Fruit fly (Drosophila melanogaster) whole organism, pupa: ENCODE data around the gene Kaz-m1.

ENCODE experiments used
- CG10348 ChIP-seq: fragments of 200-800 bp; sonication (Bioruptor generic); IDR thresholded peaks from 2 replicates; pipeline ENCODE4 v1.3.6; 2022; ENCODE audit warnings: missing biosample characterization, missing genetic modification characterization
- CG12605 ChIP-seq: fragments of 200-800 bp; sonication (Bioruptor generic); IDR thresholded peaks from 2 replicates; pipeline ENCODE4 v1.3.6; 2022; ENCODE audit warnings: missing biosample characterization, missing genetic modification characterization
- CG13204 ChIP-seq: fragments of 200-800 bp; sonication (Bioruptor generic); optimal IDR thresholded peaks from 2 replicates; lab custom pipeline; 2018; ENCODE audit warnings: missing biosample characterization, mild to moderate bottlenecking, missing genetic modification characterization, moderate library complexity
- CG14655 ChIP-seq: fragments of 200-800 bp; sonication (Bioruptor generic); optimal IDR thresholded peaks from 3 replicates; lab custom pipeline; 2017; ENCODE audit warnings: mild to moderate bottlenecking, missing biosample characterization, missing genetic modification reagents, missing genetic modification characterization
- CG15710 ChIP-seq: fragments of 200-800 bp; sonication (Bioruptor generic); optimal IDR thresholded peaks from 2 replicates; lab custom pipeline; 2018; ENCODE audit warnings: missing biosample characterization, mild to moderate bottlenecking, missing genetic modification characterization, moderate library complexity
- CG17806 ChIP-seq: fragments of 200-800 bp; sonication (Bioruptor generic); optimal IDR thresholded peaks from 2 replicates; lab custom pipeline; 2018; ENCODE audit warnings: missing biosample characterization, mild to moderate bottlenecking, missing genetic modification characterization, moderate library complexity
- CG32121 ChIP-seq: fragments of 200-800 bp; sonication (Bioruptor generic); IDR thresholded peaks from 2 replicates; pipeline ENCODE4 v1.3.6; 2022; ENCODE audit warnings: missing biosample characterization, missing genetic modification characterization
- CG34367 ChIP-seq: fragments of 200-800 bp; sonication (Bioruptor generic); optimal IDR thresholded peaks from 2 replicates; lab custom pipeline; 2018; ENCODE audit warnings: missing biosample characterization, mild to moderate bottlenecking, missing genetic modification characterization
- CG4496 ChIP-seq: fragments of 200-800 bp; sonication (Bioruptor generic); IDR thresholded peaks from 3 replicates; pipeline ENCODE4 v1.3.6; 2022; ENCODE audit warnings: missing biosample characterization, missing genetic modification characterization
- CG8159 ChIP-seq: fragments of 200-800 bp; sonication (Bioruptor generic); optimal IDR thresholded peaks from 3 replicates; lab custom pipeline; 2018; ENCODE audit warnings: missing biosample characterization, mild to moderate bottlenecking, missing genetic modification characterization, moderate library complexity
- CG8301 ChIP-seq: fragments of 200-800 bp; sonication (Bioruptor generic); optimal IDR thresholded peaks from 2 replicates; lab custom pipeline; 2018; ENCODE audit warnings: missing biosample characterization, mild to moderate bottlenecking, missing genetic modification characterization
- CG9948 ChIP-seq: fragments of 200-800 bp; sonication (Bioruptor generic); optimal IDR thresholded peaks from 2 replicates; lab custom pipeline; 2018; ENCODE audit warnings: missing biosample characterization, mild to moderate bottlenecking, missing genetic modification characterization, moderate library complexity
- D1 ChIP-seq: fragments of 200-800 bp; sonication (Bioruptor generic); optimal IDR thresholded peaks from 2 replicates; lab custom pipeline; 2018; ENCODE audit warnings: missing biosample characterization, mild to moderate bottlenecking, missing genetic modification characterization, moderate library complexity
- EcR ChIP-seq: fragments of 200-800 bp; sonication (Bioruptor generic); optimal IDR thresholded peaks from 3 replicates; lab custom pipeline; 2019; ENCODE audit warnings: missing biosample characterization, missing genetic modification characterization, mild to moderate bottlenecking, moderate library complexity, missing genetic modification reagents
- Ets98B ChIP-seq: fragments of 200-800 bp; sonication (Bioruptor generic); IDR thresholded peaks from 2 replicates; pipeline ENCODE4 v1.3.6; 2022; ENCODE audit warnings: missing biosample characterization, missing genetic modification characterization
- Pif1A ChIP-seq: fragments of 200-800 bp; sonication (Bioruptor generic); optimal IDR thresholded peaks from 3 replicates; lab custom pipeline; 2016; ENCODE audit warnings: missing biosample characterization, missing genetic modification characterization
- Pif1B ChIP-seq: fragments of 200-800 bp; sonication (Bioruptor generic); optimal IDR thresholded peaks from 3 replicates; lab custom pipeline; 2016; ENCODE audit warnings: missing biosample characterization, missing genetic modification characterization
- Snoo ChIP-seq: fragments of 200-800 bp; sonication (Bioruptor generic); optimal IDR thresholded peaks from 3 replicates; lab custom pipeline; 2017; ENCODE audit warnings: missing biosample characterization, mild to moderate bottlenecking, missing genetic modification characterization, inconsistent platforms
- fd96Ca ChIP-seq: fragments of 200-800 bp; sonication (Bioruptor generic); IDR thresholded peaks from 3 replicates; pipeline ENCODE4 v1.3.6; 2022; ENCODE audit warnings: missing biosample characterization, missing genetic modification characterization
- gl ChIP-seq: fragments of 200-800 bp; sonication (Bioruptor generic); optimal IDR thresholded peaks from 2 replicates; lab custom pipeline; 2018; ENCODE audit warnings: missing biosample characterization, mild to moderate bottlenecking, missing genetic modification characterization
- rn ChIP-seq: fragments of 200-800 bp; sonication (Bioruptor generic); IDR thresholded peaks from 2 replicates; pipeline ENCODE4 v1.3.6; 2022; ENCODE audit warnings: missing biosample characterization, missing genetic modification characterization

The Kaz-m1 gene

DNA sequence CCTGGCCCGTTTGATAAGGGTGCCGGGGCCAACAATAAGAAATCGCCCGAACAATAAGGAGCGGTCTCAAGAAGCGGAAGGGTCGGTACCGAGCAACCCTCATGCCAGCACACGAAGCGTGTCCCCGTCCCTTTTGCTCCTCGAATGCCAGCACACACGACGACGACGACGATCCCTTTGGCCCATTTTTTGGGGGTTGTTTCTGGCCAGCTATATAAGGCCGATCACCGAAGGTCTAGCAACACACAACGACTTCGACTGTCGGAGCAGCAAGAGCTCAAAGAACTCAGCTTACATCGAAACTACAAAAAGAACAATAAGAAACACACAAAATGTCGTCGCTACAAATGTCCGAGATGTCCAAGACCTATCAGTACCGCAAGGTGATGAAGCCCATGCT is 14.9 kb upstream of the Kaz-m1 start:
- TF ChIP-seq fd96Ca (GFP tag; lab: Robert Waterston, UW) (no peak), CG13204 (GFP tag; lab: Kevin White, UChicago) (no peak), CG34367 (tag; lab: Kevin White, UChicago) (no peak), CG17806 (tag; lab: Kevin White, UChicago) (no peak), CG9948 (no peak), CG14655 (GFP tag; lab: Kevin White, UChicago) (no peak)

DNA sequence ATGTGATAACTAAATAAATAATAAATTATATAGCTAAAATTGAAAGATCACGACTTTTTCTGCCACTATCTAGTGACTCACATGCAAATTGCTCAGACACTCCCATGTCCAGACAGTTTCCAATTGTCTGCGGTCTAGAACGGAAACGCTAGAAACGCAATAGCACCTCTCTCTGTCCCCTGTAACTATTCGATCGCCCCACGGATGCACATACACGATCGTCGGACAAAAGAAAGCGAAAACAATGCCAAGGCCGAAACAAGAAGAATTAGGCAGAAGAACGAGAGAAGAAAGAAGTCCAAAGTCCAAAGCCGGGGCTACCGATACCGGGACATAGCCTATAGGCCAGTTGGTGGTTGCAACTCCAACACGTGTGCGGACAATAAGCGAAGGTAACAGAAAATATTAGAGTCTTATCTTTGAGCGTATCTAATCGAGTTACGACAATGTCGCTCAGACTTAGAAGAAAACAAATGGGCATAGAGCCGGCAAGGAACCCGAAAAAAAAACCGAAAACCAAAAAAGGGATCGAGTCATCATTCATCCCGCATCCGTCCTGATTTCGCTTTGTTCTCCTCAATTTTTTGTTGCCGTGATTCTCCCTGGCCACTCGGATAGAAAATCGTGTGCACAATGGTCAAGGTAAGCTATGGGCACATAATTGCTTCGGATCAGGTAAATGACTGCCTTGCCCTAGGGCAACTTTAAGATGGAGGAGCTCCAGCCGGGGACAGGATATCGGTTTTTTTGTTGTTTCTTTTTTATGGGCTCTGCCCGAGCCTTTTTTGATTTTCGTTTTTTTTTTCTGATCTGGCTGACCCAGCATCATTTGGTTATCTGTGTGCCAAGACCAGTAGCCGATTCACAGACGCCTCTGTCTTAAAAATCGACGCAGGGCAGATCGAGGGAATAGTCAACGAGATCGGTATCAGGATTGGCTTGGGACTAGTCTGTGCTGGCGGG is 13.5 kb upstream of the Kaz-m1 start:
- TF ChIP-seq fd96Ca (GFP tag; lab: Robert Waterston, UW) (no peak), CG13204 (GFP tag; lab: Kevin White, UChicago) (peak; percentile 17), Pif1A (GFP tag; lab: Kevin White, UChicago) (no peak), CG34367 (tag; lab: Kevin White, UChicago) (no peak), CG17806 (tag; lab: Kevin White, UChicago) (no peak), EcR (GFP tag; lab: Kevin White, UChicago) (peak; percentile 54), CG4496 (GFP tag; lab: Robert Waterston, UW) (no peak), CG32121 (GFP tag; lab: Robert Waterston, UW) (no peak), Pif1B (GFP tag; lab: Kevin White, UChicago) (no peak)
- TF ChIP-seq, all 21 proteins: peak for 2

DNA sequence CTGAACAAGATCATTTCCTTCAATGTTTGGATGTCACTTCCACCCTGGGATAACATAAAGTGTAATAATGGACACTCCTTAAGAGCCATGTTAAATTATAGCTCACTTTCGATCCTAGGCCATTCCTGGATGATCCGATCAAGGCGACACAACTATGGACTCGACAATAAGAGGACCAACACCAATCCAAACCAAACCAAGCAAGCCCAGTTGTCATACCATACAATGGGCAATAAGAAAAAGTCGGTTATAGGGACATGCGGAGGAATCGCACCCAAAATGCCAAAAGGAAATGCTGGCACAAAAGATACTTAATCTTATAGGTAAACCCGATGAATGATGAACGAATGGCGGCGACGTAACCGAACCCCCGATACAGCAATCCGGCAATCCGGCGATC is 12.5 kb upstream of the Kaz-m1 start:
- TF ChIP-seq CG15710 (tag; lab: Kevin White, UChicago) = no peak
- no peak for TF ChIP-seq CG17806 (tag; lab: Kevin White, UChicago)
- no peak for TF ChIP-seq CG13204 (GFP tag; lab: Kevin White, UChicago)
- TF ChIP-seq gl (tag; lab: Kevin White, UChicago) = no peak
- no peak for TF ChIP-seq CG10348
- TF ChIP-seq fd96Ca (GFP tag; lab: Robert Waterston, UW) = no peak
- TF ChIP-seq Pif1A (GFP tag; lab: Kevin White, UChicago) = no peak
- TF ChIP-seq Ets98B (GFP tag; lab: Robert Waterston, UW) = no peak
- no peak for TF ChIP-seq rn (GFP tag; lab: Robert Waterston, UW)
- TF ChIP-seq CG8301 (tag; lab: Kevin White, UChicago) = no peak
- TF ChIP-seq CG34367 (tag; lab: Kevin White, UChicago) = no peak
- TF ChIP-seq CG9948 = no peak
- no peak for TF ChIP-seq CG4496 (GFP tag; lab: Robert Waterston, UW)
- no peak for TF ChIP-seq Pif1B (GFP tag; lab: Kevin White, UChicago)
- TF ChIP-seq CG8159 (tag; lab: Kevin White, UChicago) = no peak
- no peak for TF ChIP-seq CG12605 (GFP tag; lab: Robert Waterston, UW)
- TF ChIP-seq, all 21 proteins: peak for 0

DNA sequence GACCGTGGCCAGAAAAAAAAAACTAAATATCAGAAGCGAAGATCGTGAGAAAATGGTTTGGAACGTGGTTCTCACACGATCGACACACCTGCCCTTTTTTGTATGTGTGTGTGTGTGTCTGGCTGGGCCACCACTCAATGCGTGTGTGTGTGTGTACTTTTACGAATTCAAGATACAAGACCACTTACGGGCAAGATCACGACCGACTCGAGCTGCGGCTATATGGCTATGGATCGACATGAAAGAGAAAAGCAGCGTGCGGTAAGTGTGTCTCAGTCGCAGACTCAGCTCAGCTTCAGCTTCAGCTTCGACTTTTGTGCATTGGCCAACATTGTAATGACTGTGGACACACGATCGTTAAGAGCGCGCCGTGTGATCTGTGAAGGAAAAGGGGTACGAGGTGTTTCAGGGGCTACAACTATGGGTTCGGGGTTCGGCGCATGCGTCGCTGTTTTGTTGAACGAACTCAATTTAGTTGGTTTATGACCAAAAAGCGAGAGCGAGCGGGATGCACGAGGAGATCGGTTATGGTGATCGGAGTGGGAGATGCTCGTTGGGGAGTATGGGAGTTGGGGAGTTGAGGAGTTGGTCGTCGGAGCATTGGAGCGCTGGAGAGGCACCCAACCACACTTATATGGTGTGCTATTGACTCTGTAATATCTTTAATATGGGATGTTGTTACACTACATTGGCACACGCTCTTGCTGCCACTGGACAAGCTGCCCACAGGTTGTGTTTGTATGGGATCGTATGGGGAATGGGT is 11.8 kb upstream of the Kaz-m1 start:
- peak; percentile 24 for TF ChIP-seq Pif1A (GFP tag; lab: Kevin White, UChicago)
- peak; percentile 53 for TF ChIP-seq EcR (GFP tag; lab: Kevin White, UChicago)
- TF ChIP-seq D1 = no peak
- no peak for TF ChIP-seq CG14655 (GFP tag; lab: Kevin White, UChicago)
- no peak for TF ChIP-seq Ets98B (GFP tag; lab: Robert Waterston, UW)
- no peak for TF ChIP-seq CG17806 (tag; lab: Kevin White, UChicago)
- TF ChIP-seq fd96Ca (GFP tag; lab: Robert Waterston, UW) = no peak
- no peak for TF ChIP-seq gl (tag; lab: Kevin White, UChicago)
- no peak for TF ChIP-seq CG12605 (GFP tag; lab: Robert Waterston, UW)
- TF ChIP-seq CG8159 (tag; lab: Kevin White, UChicago) = no peak
- no peak for TF ChIP-seq CG32121 (GFP tag; lab: Robert Waterston, UW)
- no peak for TF ChIP-seq CG8301 (tag; lab: Kevin White, UChicago)
- TF ChIP-seq CG34367 (tag; lab: Kevin White, UChicago) = no peak
- TF ChIP-seq CG4496 (GFP tag; lab: Robert Waterston, UW) = no peak
- no peak for TF ChIP-seq rn (GFP tag; lab: Robert Waterston, UW)
- no peak for TF ChIP-seq CG15710 (tag; lab: Kevin White, UChicago)
- TF ChIP-seq CG10348 = no peak
- peak; percentile 75 for TF ChIP-seq CG13204 (GFP tag; lab: Kevin White, UChicago)
- TF ChIP-seq CG9948 = no peak
- peak; percentile 38 for TF ChIP-seq Pif1B (GFP tag; lab: Kevin White, UChicago)

DNA sequence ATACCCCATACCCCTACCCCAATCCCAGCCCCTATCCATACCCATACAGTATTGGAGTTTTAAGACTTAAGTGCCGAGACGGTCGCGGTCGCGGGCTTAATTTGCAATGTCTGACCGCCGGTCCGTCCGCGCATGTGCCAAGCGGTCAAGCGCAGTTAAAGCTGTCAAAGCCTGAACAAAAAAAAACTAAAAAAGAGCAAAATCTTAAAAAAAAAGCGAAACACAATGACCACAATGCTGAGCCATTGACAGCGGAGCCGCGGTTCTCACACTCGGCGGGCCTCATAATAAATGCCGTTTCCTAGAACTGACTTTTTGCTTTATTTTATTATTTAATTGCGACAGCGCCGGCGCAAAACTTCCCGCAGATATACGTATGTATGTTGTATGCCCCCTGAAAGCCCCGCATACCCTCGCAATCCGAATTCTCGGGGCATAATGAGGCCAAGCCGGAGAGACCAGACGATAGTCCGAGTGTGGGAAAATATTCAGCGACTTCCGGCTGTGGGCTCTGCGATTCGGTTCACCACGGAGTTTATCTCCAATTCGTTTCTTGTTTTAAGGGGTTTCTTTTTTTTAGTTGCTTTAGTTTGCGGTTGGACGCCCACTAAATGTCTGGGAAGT is 10.0 kb upstream of the Kaz-m1 start:
- TF ChIP-seq gl (tag; lab: Kevin White, UChicago) (peak; percentile 82), D1 (peak; percentile 10), fd96Ca (GFP tag; lab: Robert Waterston, UW) (no peak), EcR (GFP tag; lab: Kevin White, UChicago) (peak; percentile 85), Snoo (tag; lab: Kevin White, UChicago) (no peak), CG13204 (GFP tag; lab: Kevin White, UChicago) (peak; percentile 89), CG12605 (GFP tag; lab: Robert Waterston, UW) (peak; percentile 32; the same call in 1 of the 2 replicates), CG14655 (GFP tag; lab: Kevin White, UChicago) (no peak), CG34367 (tag; lab: Kevin White, UChicago) (peak; percentile 32), CG32121 (GFP tag; lab: Robert Waterston, UW) (0 out of 2 replicates have a peak, but pooled peaks have one; percentile 12), CG8159 (tag; lab: Kevin White, UChicago) (peak; percentile 69), Pif1A (GFP tag; lab: Kevin White, UChicago) (peak; percentile 34), Ets98B (GFP tag; lab: Robert Waterston, UW) (no peak), CG15710 (tag; lab: Kevin White, UChicago) (peak; percentile 53), CG17806 (tag; lab: Kevin White, UChicago) (peak; percentile 20)
